Fruit fly (Drosophila melanogaster) whole organism, embryonic: ENCODE data around the gene mAChR-C.

ENCODE experiments used
- Aef1 ChIP-seq: fragments of 200-800 bp; sonication (Bioruptor generic); IDR thresholded peaks from 3 replicates; pipeline ENCODE4 v1.3.6; 2022; ENCODE audit warnings: missing biosample characterization, missing genetic modification characterization
- CG12236 ChIP-seq: fragments of 200-800 bp; sonication (Bioruptor generic); optimal IDR thresholded peaks from 2 replicates; lab custom pipeline; 2016; ENCODE audit warnings: missing biosample characterization, missing genetic modification characterization
- CG12942 ChIP-seq: fragments of 200-800 bp; sonication (Bioruptor generic); optimal IDR thresholded peaks from 3 replicates; lab custom pipeline; 2016; ENCODE audit warnings: missing biosample characterization, missing genetic modification characterization
- CG13296 ChIP-seq: fragments of 200-800 bp; sonication (Bioruptor generic); optimal IDR thresholded peaks from 3 replicates; lab custom pipeline; 2018; ENCODE audit warnings: missing biosample characterization, mild to moderate bottlenecking, missing genetic modification characterization
- CG14014 ChIP-seq: fragments of 200-800 bp; sonication (Bioruptor generic); IDR thresholded peaks from 2 replicates; pipeline ENCODE4 v1.3.6; 2022; ENCODE audit warnings: missing biosample characterization, missing genetic modification characterization
- CG17568 ChIP-seq: fragments of 200-800 bp; sonication (Bioruptor generic); optimal IDR thresholded peaks from 2 replicates; lab custom pipeline; 2018; ENCODE audit warnings: missing biosample characterization, mild to moderate bottlenecking, missing genetic modification characterization, moderate library complexity
- CG1792 ChIP-seq: fragments of 200-800 bp; sonication (Bioruptor generic); optimal IDR thresholded peaks from 2 replicates; lab custom pipeline; 2016; ENCODE audit warnings: missing biosample characterization, missing genetic modification characterization
- CG2116 ChIP-seq: fragments of 200-800 bp; sonication (Bioruptor generic); optimal IDR thresholded peaks from 3 replicates; lab custom pipeline; 2018; ENCODE audit warnings: missing biosample characterization, mild to moderate bottlenecking, missing genetic modification characterization
- CG31224 ChIP-seq: fragments of 200-800 bp; sonication (Bioruptor generic); IDR thresholded peaks from 2 replicates; pipeline ENCODE4 v1.3.6; 2022; ENCODE audit warnings: missing biosample characterization, missing genetic modification characterization
- CG31441 ChIP-seq: fragments of 200-800 bp; sonication (Bioruptor generic); IDR thresholded peaks from 2 replicates; pipeline ENCODE4 v1.3.6; 2022; ENCODE audit warnings: missing biosample characterization, missing genetic modification characterization
- CG32772 ChIP-seq: fragments of 200-800 bp; sonication (Bioruptor generic); IDR thresholded peaks from 2 replicates; pipeline ENCODE4 v1.3.6; 2022; ENCODE audit warnings: missing biosample characterization, missing genetic modification characterization
- CG4282 ChIP-seq: fragments of 200-800 bp; sonication (Bioruptor generic); optimal IDR thresholded peaks from 2 replicates; lab custom pipeline; 2016; ENCODE audit warnings: missing biosample characterization, missing genetic modification characterization
- CG4328 ChIP-seq: fragments of 200-800 bp; sonication (Bioruptor generic); optimal IDR thresholded peaks from 3 replicates; lab custom pipeline; 2017; ENCODE audit warnings: missing biosample characterization, missing genetic modification reagents, missing genetic modification characterization
- CG4404 ChIP-seq: fragments of 200-800 bp; sonication (Bioruptor generic); IDR thresholded peaks from 2 replicates; pipeline ENCODE4 v1.3.6; 2022; ENCODE audit warnings: missing biosample characterization, missing genetic modification characterization
- CG4730 ChIP-seq: fragments of 200-800 bp; sonication (Bioruptor generic); IDR thresholded peaks from 2 replicates; pipeline ENCODE4 v1.3.6; 2022; ENCODE audit warnings: missing biosample characterization, missing genetic modification characterization
- CG6765 ChIP-seq: fragments of 200-800 bp; sonication (Bioruptor generic); optimal IDR thresholded peaks from 3 replicates; lab custom pipeline; 2017; ENCODE audit warnings: missing biosample characterization, mild to moderate bottlenecking, missing genetic modification characterization
- CG6854 ChIP-seq: fragments of 200-800 bp; sonication (Bioruptor generic); optimal IDR thresholded peaks from 3 replicates; lab custom pipeline; 2017; ENCODE audit warnings: missing biosample characterization, mild to moderate bottlenecking, missing genetic modification characterization
- CG8290 ChIP-seq, 3 experiments: fragments of 200-800 bp; sonication (Bioruptor generic); optimal IDR thresholded peaks; 2 replicates each; lab custom pipeline; 2016 to 2019; ENCODE audit warnings: missing biosample characterization in 3 of 3, missing genetic modification characterization in 3 of 3, mild to moderate bottlenecking in 2 of 3, moderate library complexity in 1 of 3
- Dref ChIP-seq: fragments of 200-800 bp; sonication (Bioruptor generic); IDR thresholded peaks from 2 replicates; pipeline ENCODE4 v1.3.6; 2022; ENCODE audit warnings: missing biosample characterization, missing genetic modification characterization
- Eip74EF ChIP-seq, 2 experiments: fragments of 200-800 bp in 1 of 2; fragments of >200 bp in 1 of 2; sonication (Bioruptor generic) in 1 of 2; optimal IDR thresholded peaks; 2 replicates each; lab custom pipeline; 2017 to 2019; ENCODE audit warnings: missing biosample characterization in 2 of 2, missing genetic modification characterization in 2 of 2, mild to moderate bottlenecking in 1 of 2, moderate library complexity in 1 of 2
- Hmr ChIP-seq: fragments of 200-800 bp; sonication (Bioruptor generic); optimal IDR thresholded peaks from 3 replicates; lab custom pipeline; 2017; ENCODE audit warnings: mild to moderate bottlenecking, missing biosample characterization, missing genetic modification reagents, missing genetic modification characterization
- Hr51 ChIP-seq, 2 experiments: fragments of 200-800 bp; sonication (Bioruptor generic); optimal IDR thresholded peaks; 2 replicates in 1 of 2; 3 replicates in 1 of 2; lab custom pipeline; 2016 to 2018; ENCODE audit warnings: missing biosample characterization in 2 of 2, missing genetic modification characterization in 2 of 2, mild to moderate bottlenecking in 1 of 2, moderate library complexity in 1 of 2
- Med ChIP-seq: fragments of 200-800 bp; sonication (Bioruptor generic); peaks from one replicate; lab custom pipeline; 2016; ENCODE audit warnings: missing biosample characterization, missing genetic modification characterization, mild to moderate bottlenecking, inconsistent platforms, moderate library complexity
- NC2β ChIP-seq: fragments of 200-800 bp; sonication (Bioruptor generic); optimal IDR thresholded peaks from 2 replicates; lab custom pipeline; 2016; ENCODE audit warnings: missing biosample characterization, missing genetic modification characterization
- Neu2 ChIP-seq: fragments of 200-800 bp; sonication (Bioruptor generic); optimal IDR thresholded peaks from 3 replicates; lab custom pipeline; 2016; ENCODE audit warnings: missing biosample characterization, missing genetic modification characterization, borderline replicate concordance
- Rfx ChIP-seq: fragments of 200-800 bp; sonication (Bioruptor generic); IDR thresholded peaks from 2 replicates; pipeline ENCODE4 v1.3.6; 2022; ENCODE audit warnings: missing biosample characterization, missing genetic modification characterization
- TFAM ChIP-seq: fragments of 200-800 bp; sonication (Bioruptor generic); optimal IDR thresholded peaks from 2 replicates; lab custom pipeline; 2017; ENCODE audit warnings: missing biosample characterization, missing genetic modification characterization, inconsistent platforms
- Tbp ChIP-seq: fragments of >200 bp; optimal IDR thresholded peaks from 2 replicates; lab custom pipeline; 2018; ENCODE audit warnings: missing biosample characterization, missing genetic modification characterization
- Trl ChIP-seq, 3 experiments: fragments of >200 bp in 2 of 3; fragments of 200-800 bp in 1 of 3; sonication (Bioruptor generic) in 1 of 3; optimal IDR thresholded peaks; 2 replicates in 1 of 3; 3 replicates in 2 of 3; lab custom pipeline; 2016 to 2017; ENCODE audit warnings: missing biosample characterization in 1 of 3, missing genetic modification characterization in 1 of 3
- chif ChIP-seq, 2 experiments: fragments of 200-800 bp; sonication (Bioruptor generic); optimal IDR thresholded peaks; 3 replicates each; lab custom pipeline; 2016; ENCODE audit warnings: missing biosample characterization in 2 of 2, missing genetic modification characterization in 2 of 2
- dm ChIP-seq: fragments of 200-800 bp; sonication (Bioruptor generic); optimal IDR thresholded peaks from 3 replicates; lab custom pipeline; 2016; ENCODE audit warnings: missing biosample characterization, missing genetic modification characterization
- dysf ChIP-seq: fragments of 200-800 bp; sonication (Bioruptor generic); IDR thresholded peaks from 3 replicates; pipeline ENCODE4 v1.3.6; 2022; ENCODE audit warnings: missing biosample characterization, missing genetic modification characterization
- ewg ChIP-seq: fragments of 200-800 bp; sonication (Bioruptor generic); optimal IDR thresholded peaks from 3 replicates; lab custom pipeline; 2017; ENCODE audit warnings: mild to moderate bottlenecking, missing biosample characterization, missing genetic modification reagents, missing genetic modification characterization
- fd96Cb ChIP-seq: fragments of 200-800 bp; sonication (Bioruptor generic); optimal IDR thresholded peaks from 2 replicates; lab custom pipeline; 2018; ENCODE audit warnings: missing biosample characterization, mild to moderate bottlenecking, missing genetic modification characterization, moderate library complexity
- gem ChIP-seq: fragments of 200-800 bp; sonication (Bioruptor generic); optimal IDR thresholded peaks from 2 replicates; lab custom pipeline; 2019; ENCODE audit warnings: missing biosample characterization, mild to moderate bottlenecking, missing genetic modification characterization, moderate library complexity
- gt ChIP-seq: fragments of 200-800 bp; sonication (Bioruptor generic); IDR thresholded peaks from 2 replicates; pipeline ENCODE4 v1.3.6; 2022; ENCODE audit warnings: missing biosample characterization, missing genetic modification characterization
- her ChIP-seq: fragments of 200-800 bp; sonication (Bioruptor generic); optimal IDR thresholded peaks from 2 replicates; lab custom pipeline; 2016; ENCODE audit warnings: missing biosample characterization, missing genetic modification characterization
- jumu ChIP-seq: fragments of 200-800 bp; sonication (Bioruptor generic); optimal IDR thresholded peaks from 3 replicates; lab custom pipeline; 2016; ENCODE audit warnings: missing biosample characterization, missing genetic modification characterization
- kah ChIP-seq: fragments of 200-800 bp; sonication (Bioruptor generic); optimal IDR thresholded peaks from 2 replicates; lab custom pipeline; 2018; ENCODE audit warnings: missing biosample characterization, mild to moderate bottlenecking, missing genetic modification characterization
- kay ChIP-seq: fragments of 200-800 bp; sonication (Bioruptor generic); optimal IDR thresholded peaks from 2 replicates; lab custom pipeline; 2016; ENCODE audit warnings: missing biosample characterization, missing genetic modification characterization
- lab ChIP-seq: fragments of 200-800 bp; sonication (Bioruptor generic); optimal IDR thresholded peaks from 3 replicates; lab custom pipeline; 2017; ENCODE audit warnings: missing biosample characterization, missing genetic modification characterization, mild to moderate bottlenecking, moderate library complexity, missing genetic modification reagents
- luna ChIP-seq: fragments of 200-800 bp; sonication (Bioruptor generic); optimal IDR thresholded peaks from 2 replicates; lab custom pipeline; 2016; ENCODE audit warnings: missing biosample characterization, missing genetic modification characterization
- nmo ChIP-seq: fragments of 200-800 bp; sonication (Bioruptor generic); optimal IDR thresholded peaks from 2 replicates; lab custom pipeline; 2018; ENCODE audit warnings: missing biosample characterization, mild to moderate bottlenecking, missing genetic modification characterization, moderate library complexity
- nom ChIP-seq: fragments of 200-800 bp; sonication (Bioruptor generic); optimal IDR thresholded peaks from 2 replicates; lab custom pipeline; 2017; ENCODE audit warnings: missing biosample characterization, missing genetic modification characterization, mild to moderate bottlenecking, moderate library complexity, missing genetic modification reagents
- sd ChIP-seq: fragments of 200-800 bp; sonication (Bioruptor generic); optimal IDR thresholded peaks from 3 replicates; lab custom pipeline; 2018; ENCODE audit warnings: missing biosample characterization, mild to moderate bottlenecking, missing genetic modification characterization, moderate library complexity
- slp2 ChIP-seq: fragments of 200-800 bp; sonication (Bioruptor generic); optimal IDR thresholded peaks from 2 replicates; lab custom pipeline; 2016; ENCODE audit warnings: missing biosample characterization, missing genetic modification characterization
- tll ChIP-seq, 2 experiments: fragments of 200-800 bp in 1 of 2; fragments of >200 bp in 1 of 2; sonication (Bioruptor generic) in 1 of 2; optimal IDR thresholded peaks; 2 replicates each; lab custom pipeline; 2017 to 2019; ENCODE audit warnings: missing biosample characterization in 2 of 2, missing genetic modification characterization in 2 of 2, mild to moderate bottlenecking in 1 of 2, moderate library complexity in 1 of 2
- usp ChIP-seq: fragments of >200 bp; optimal IDR thresholded peaks from 2 replicates; lab custom pipeline; 2017; ENCODE audit warnings: missing biosample characterization, missing genetic modification characterization

The mAChR-C gene

DNA sequence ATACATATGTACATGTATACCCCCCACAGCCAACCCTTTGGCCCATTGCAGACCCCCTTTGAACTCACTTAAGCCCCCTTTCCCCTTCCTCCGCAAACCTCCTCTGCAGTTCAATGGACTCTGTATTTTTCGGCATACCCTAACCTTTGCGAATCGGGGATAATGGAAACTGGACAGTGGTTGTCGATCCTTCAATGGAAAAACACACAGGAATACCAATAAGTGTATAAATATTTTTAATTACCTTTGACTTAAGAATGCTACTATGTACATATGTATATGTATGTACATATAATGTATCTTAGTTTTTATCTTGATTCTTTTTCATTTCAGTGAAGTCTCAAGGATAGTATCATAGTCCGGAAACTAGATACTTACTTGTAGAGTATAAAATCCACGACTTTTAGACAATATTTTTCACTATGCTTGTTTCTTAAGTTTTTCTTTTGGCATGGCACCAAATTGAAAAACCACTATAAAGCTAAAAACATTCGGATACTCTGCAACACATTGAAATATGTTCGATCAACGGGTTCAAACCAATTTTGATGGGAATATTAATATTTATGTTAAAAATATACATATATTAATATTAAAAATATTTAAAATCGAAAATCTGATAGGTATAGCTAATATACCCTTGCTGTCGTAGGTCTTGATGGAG is 24.0 kb upstream of the mAChR-C start (continued):
- TF ChIP-seq Eip74EF (GFP tag; optimal IDR thresholded peaks at IDR 0.05; lab: Kevin White, UChicago), result peak in 1 of 2 experiments; percentile 31
- TF ChIP-seq CG13296, result peak; percentile 45
- TF ChIP-seq kah, result peak; percentile 29
- no peak for TF ChIP-seq CG4282 (GFP tag; lab: Kevin White, UChicago)
- TF ChIP-seq CG6765 (GFP tag; lab: Kevin White, UChicago), result no peak
- peak; percentile 82 for TF ChIP-seq dysf
- TF ChIP-seq Hr51 (GFP tag; optimal IDR thresholded peaks at IDR 0.05; lab: Kevin White, UChicago), result peak in 1 of 2 experiments; percentile 81
- TF ChIP-seq Dref (GFP tag; lab: Robert Waterston, UW), result no peak
- peak; percentile 69 for TF ChIP-seq CG4730
- TF ChIP-seq CG12942 (GFP tag; lab: Kevin White, UChicago), result peak; percentile 11
- no peak for TF ChIP-seq chif (GFP tag; optimal IDR thresholded peaks at IDR 0.05; lab: Kevin White, UChicago)
- TF ChIP-seq nmo (GFP tag; lab: Kevin White, UChicago), result peak; percentile 80
- peak; percentile 71 for TF ChIP-seq CG31441
- TF ChIP-seq TFAM (GFP tag; lab: Kevin White, UChicago), result no peak
- no peak for TF ChIP-seq CG12236 (GFP tag; lab: Kevin White, UChicago)
- TF ChIP-seq dm, result no peak
- no peak for TF ChIP-seq CG4328 (GFP tag; lab: Kevin White, UChicago)
- peak; percentile 79 for TF ChIP-seq Med
- no peak for TF ChIP-seq NC2β (GFP tag; lab: Kevin White, UChicago)
- TF ChIP-seq Tbp (GFP tag; lab: Kevin White, UChicago), result no peak
- TF ChIP-seq CG32772, result peak; percentile 68
- TF ChIP-seq CG6854 (GFP tag; lab: Kevin White, UChicago), result peak; percentile 24
- TF ChIP-seq her, result no peak
- peak; percentile 1 for TF ChIP-seq slp2 (GFP tag; lab: Kevin White, UChicago)
- TF ChIP-seq gem (tag; lab: Kevin White, UChicago), result peak; percentile 88
- TF ChIP-seq lab (GFP tag; lab: Kevin White, UChicago), result peak; percentile 82
- no peak for TF ChIP-seq CG1792
- TF ChIP-seq kay, result no peak
- peak; percentile 43; the same call in 1 of the 2 replicates for TF ChIP-seq CG14014 (GFP tag; lab: Robert Waterston, UW)
- TF ChIP-seq Rfx (GFP tag; lab: Robert Waterston, UW), result peak; percentile 86
- peak; percentile 82 for TF ChIP-seq Hmr (GFP tag; lab: Kevin White, UChicago)
- TF ChIP-seq jumu (GFP tag; lab: Kevin White, UChicago), result no peak
- TF ChIP-seq CG4404 (GFP tag; lab: Robert Waterston, UW), result 0 out of 2 replicates have a peak, but pooled peaks have one; percentile 6
- TF ChIP-seq CG2116 (GFP tag; lab: Kevin White, UChicago), result peak; percentile 7
- TF ChIP-seq CG17568 (GFP tag; lab: Kevin White, UChicago), result peak; percentile 47
- no peak for TF ChIP-seq Trl (optimal IDR thresholded peaks at IDR 0.05; lab: Kevin White, UChicago)
- no peak for TF ChIP-seq Trl (GFP tag; optimal IDR thresholded peaks at IDR 0.05; lab: Kevin White, UChicago)
- no peak for TF ChIP-seq gt (GFP tag; lab: Robert Waterston, UW)
- no peak for TF ChIP-seq nom
- TF ChIP-seq luna, result no peak
- peak; percentile 74 for TF ChIP-seq fd96Cb (tag; lab: Kevin White, UChicago)
- peak; percentile 42 for TF ChIP-seq ewg (GFP tag; lab: Kevin White, UChicago)
- TF ChIP-seq CG8290 (GFP tag; optimal IDR thresholded peaks at IDR 0.05; lab: Kevin White, UChicago), result no peak
- peak in 1 of 2 experiments; percentile 48 for TF ChIP-seq CG8290 (tag; optimal IDR thresholded peaks at IDR 0.05; lab: Kevin White, UChicago)
- no peak for TF ChIP-seq tll (GFP tag; optimal IDR thresholded peaks at IDR 0.05; lab: Kevin White, UChicago)
- TF ChIP-seq Neu2 (GFP tag; lab: Kevin White, UChicago), result no peak
- peak; percentile 58 for TF ChIP-seq CG31224 (GFP tag; lab: Robert Waterston, UW)
- no peak for TF ChIP-seq usp
- peak; percentile 75 for TF ChIP-seq Aef1 (GFP tag; lab: Robert Waterston, UW)
- peak; percentile 18 for TF ChIP-seq sd
